Worm (Caenorhabditis elegans): ENCODE data around the gene W09D6.4.

ce11 chrIII:11107327-11107726, 27.8 kb downstream of the W09D6.4 start:
- TF ChIP-seq ceh-16 (tag; optimal IDR thresholded peaks at IDR 0.05) (no peak), lin-39 (tag; optimal IDR thresholded peaks at IDR 0.05) (no peak), elt-1 (tag; optimal IDR thresholded peaks at IDR 0.05) (no peak), nhr-25 (tag; optimal IDR thresholded peaks at IDR 0.05) (no peak), ztf-4 (tag; optimal IDR thresholded peaks at IDR 0.05) (no peak), nhr-67 (tag; optimal IDR thresholded peaks at IDR 0.05) (no peak), egl-27 (tag; optimal IDR thresholded peaks at IDR 0.05) (no peak), snpc-4 (tag; optimal IDR thresholded peaks at IDR 0.05) (no peak), nhr-12 (tag; optimal IDR thresholded peaks at IDR 0.05) (no peak)

Measured in whole organism, L3 larva.